Worm (Caenorhabditis elegans): ENCODE measurements around the gene spp-9.

The spp-9 gene

ce11 chrX:11472953-11473671 is 14.5 kb upstream of the spp-9 start (continued):
- peak; percentile 54 for TF ChIP-seq xbp-1 (tag; optimal IDR thresholded peaks at IDR 0.05)
- peak; percentile 84 for TF ChIP-seq fkh-8 (tag; optimal IDR thresholded peaks at IDR 0.05)
- no peak for TF ChIP-seq hpl-2 (GFP tag; optimal IDR thresholded peaks at IDR 0.05)
- 0 out of 2 replicates have a peak, but pooled peaks have one; percentile 35 for TF ChIP-seq mab-9 (GFP tag; IDR thresholded peaks at IDR 0.05)
- no peak for TF ChIP-seq elt-2 (tag; optimal IDR thresholded peaks at IDR 0.05)
- TF ChIP-seq unc-86 (tag; optimal IDR thresholded peaks at IDR 0.05): peak; percentile 79
- no peak for TF ChIP-seq pqm-1 (tag; optimal IDR thresholded peaks at IDR 0.05)
- TF ChIP-seq vab-15 (tag; optimal IDR thresholded peaks at IDR 0.05): no peak
- no peak for TF ChIP-seq C34B4.2 (tag; optimal IDR thresholded peaks at IDR 0.05)
- no peak for TF ChIP-seq ces-1 (GFP tag; optimal IDR thresholded peaks at IDR 0.05)
- TF ChIP-seq ceh-90 (tag; optimal IDR thresholded peaks at IDR 0.05): no peak
- peak; percentile 52 for TF ChIP-seq dsc-1 (tag; optimal IDR thresholded peaks at IDR 0.05)
- TF ChIP-seq tlp-1 (tag; optimal IDR thresholded peaks at IDR 0.05): no peak
- peak; percentile 49 for TF ChIP-seq nhr-20 (tag; optimal IDR thresholded peaks at IDR 0.05)
- TF ChIP-seq nhr-71 (tag; optimal IDR thresholded peaks at IDR 0.05): peak; percentile 81
- peak; percentile 61 for TF ChIP-seq rnt-1 (tag; optimal IDR thresholded peaks at IDR 0.05)
- TF ChIP-seq fos-1 (tag; optimal IDR thresholded peaks at IDR 0.05): no peak
- TF ChIP-seq alr-1 (tag; optimal IDR thresholded peaks at IDR 0.05; ENCODE audit: borderline replicate concordance): no peak
- peak; percentile 74 for TF ChIP-seq swsn-7 (tag; optimal IDR thresholded peaks at IDR 0.05)
- peak; percentile 66 for TF ChIP-seq ceh-8 (GFP tag; optimal IDR thresholded peaks at IDR 0.05)
- peak; percentile 43 to 65 (median 49) for TF ChIP-seq ceh-82 (tag; optimal IDR thresholded peaks at IDR 0.05)
- TF ChIP-seq unc-62 (GFP tag; optimal IDR thresholded peaks at IDR 0.05): no peak
- peak; percentile 51 for TF ChIP-seq irx-1 (tag; optimal IDR thresholded peaks at IDR 0.05)
- TF ChIP-seq nhr-84 (tag; optimal IDR thresholded peaks at IDR 0.05): no peak
- TF ChIP-seq lin-14 (GFP tag; optimal IDR thresholded peaks at IDR 0.05): peak; percentile 100
- peak; percentile 24 for TF ChIP-seq sup-37 (GFP tag; optimal IDR thresholded peaks at IDR 0.05)
- no peak for TF ChIP-seq lir-3 (tag; optimal IDR thresholded peaks at IDR 0.05; ENCODE audit: poor library complexity)
- TF ChIP-seq hlh-17 (GFP tag; optimal IDR thresholded peaks at IDR 0.05; ENCODE audit: borderline replicate concordance): no peak
- TF ChIP-seq nhr-11 (tag; optimal IDR thresholded peaks at IDR 0.05): no peak
- TF ChIP-seq efl-3 (GFP tag; optimal IDR thresholded peaks at IDR 0.05): no peak
- TF ChIP-seq aly-2 (tag; optimal IDR thresholded peaks at IDR 0.05): no peak
- no peak for TF ChIP-seq lin-15B (tag; optimal IDR thresholded peaks at IDR 0.05)
- TF ChIP-seq mdl-1 (tag; optimal IDR thresholded peaks at IDR 0.05): peak in 1 of 2 experiments; percentile 50
- peak; percentile 6 to 43 for TF ChIP-seq lsy-2 (tag; optimal IDR thresholded peaks at IDR 0.05)
- TF ChIP-seq pax-3 (tag; optimal IDR thresholded peaks at IDR 0.05): peak; percentile 44
- TF ChIP-seq zip-4 (GFP tag; optimal IDR thresholded peaks at IDR 0.05): no peak

- peak; percentile 67 for TF ChIP-seq blmp-1 (tag; optimal IDR thresholded peaks at IDR 0.05)
- no peak for TF ChIP-seq dpl-1 (GFP tag; optimal IDR thresholded peaks at IDR 0.05)
- TF ChIP-seq nhr-20 (tag; optimal IDR thresholded peaks at IDR 0.05): peak; percentile 18
- peak; percentile 9 for TF ChIP-seq snu-23 (GFP tag; optimal IDR thresholded peaks at IDR 0.05)
- TF ChIP-seq skn-1 (tag; optimal IDR thresholded peaks at IDR 0.05): peak; percentile 24
- no peak for TF ChIP-seq jun-1 (tag; optimal IDR thresholded peaks at IDR 0.05)
- peak; percentile 96 for TF ChIP-seq lin-14 (GFP tag; optimal IDR thresholded peaks at IDR 0.05)
- no peak for TF ChIP-seq tbx-2 (tag; optimal IDR thresholded peaks at IDR 0.05)
- TF ChIP-seq nhr-71 (tag; optimal IDR thresholded peaks at IDR 0.05): peak; percentile 11
- no peak for TF ChIP-seq ces-1 (GFP tag; optimal IDR thresholded peaks at IDR 0.05)
- TF ChIP-seq ets-5 (GFP tag; IDR thresholded peaks at IDR 0.05): no peak
- TF ChIP-seq C34B4.2 (tag; optimal IDR thresholded peaks at IDR 0.05): no peak
- peak; percentile 22 for TF ChIP-seq nhr-237 (tag; optimal IDR thresholded peaks at IDR 0.05)
- TF ChIP-seq ceh-88 (GFP tag; IDR thresholded peaks at IDR 0.05): 0 out of 2 replicates have a peak, but pooled peaks have one; percentile 8
- no peak for TF ChIP-seq fos-1 (tag; optimal IDR thresholded peaks at IDR 0.05)
- TF ChIP-seq lsy-2 (tag; optimal IDR thresholded peaks at IDR 0.05): peak in 1 of 2 experiments; percentile 38
- TF ChIP-seq sptf-1 (tag; optimal IDR thresholded peaks at IDR 0.05): no peak
- no peak for TF ChIP-seq zip-4 (GFP tag; optimal IDR thresholded peaks at IDR 0.05)
- TF ChIP-seq nhr-90 (tag; optimal IDR thresholded peaks at IDR 0.05; ENCODE audit: poor library complexity): peak; percentile 8
- no peak for TF ChIP-seq unc-98 (GFP tag; IDR thresholded peaks at IDR 0.05)
- TF ChIP-seq elt-3 (tag; optimal IDR thresholded peaks at IDR 0.05): peak in 1 of 6 experiments; percentile 47
- TF ChIP-seq nhr-85 (tag): peak; percentile 87
- no peak for TF ChIP-seq unc-86 (tag; optimal IDR thresholded peaks at IDR 0.05)
Measured at ce11 chrX:11474149-11474585, 13.4 kb upstream of the spp-9 start.
